Worm (Caenorhabditis elegans) whole organism, L1 larva: Measurements from ENCODE around the gene rgs-1.

Experiments
- fos-1 ChIP-seq: fragments of 150-350 bp; optimal IDR thresholded peaks from 2 replicates; lab custom pipeline; 2014; ENCODE audit warnings: missing biosample characterization, missing genetic modification characterization
- lin-39 ChIP-seq: fragments of 150-350 bp; optimal IDR thresholded peaks from 2 replicates; lab custom pipeline; 2014; ENCODE audit warnings: missing biosample characterization, missing genetic modification reagents, missing genetic modification characterization
- nhr-28 ChIP-seq: fragments of 150-350 bp; optimal IDR thresholded peaks from 2 replicates; lab custom pipeline; 2014; ENCODE audit warnings: missing biosample characterization, missing genetic modification characterization
- nhr-76 ChIP-seq: sonication (generic microtip); optimal IDR thresholded peaks from 2 replicates; lab custom pipeline; 2017; ENCODE audit warnings: missing biosample characterization, missing genetic modification characterization
- pqm-1 ChIP-seq: sonication (generic microtip); optimal IDR thresholded peaks from 3 replicates; lab custom pipeline; 2017; ENCODE audit warnings: missing biosample characterization, missing genetic modification characterization
- ztf-11 ChIP-seq, 2 experiments: sonication (generic microtip); optimal IDR thresholded peaks; 2 replicates each; lab custom pipeline; 2016 to 2017; ENCODE audit warnings: missing genetic modification characterization in 2 of 2, missing biosample characterization in 1 of 2, missing compliant biosample characterization in 1 of 2

DNA sequence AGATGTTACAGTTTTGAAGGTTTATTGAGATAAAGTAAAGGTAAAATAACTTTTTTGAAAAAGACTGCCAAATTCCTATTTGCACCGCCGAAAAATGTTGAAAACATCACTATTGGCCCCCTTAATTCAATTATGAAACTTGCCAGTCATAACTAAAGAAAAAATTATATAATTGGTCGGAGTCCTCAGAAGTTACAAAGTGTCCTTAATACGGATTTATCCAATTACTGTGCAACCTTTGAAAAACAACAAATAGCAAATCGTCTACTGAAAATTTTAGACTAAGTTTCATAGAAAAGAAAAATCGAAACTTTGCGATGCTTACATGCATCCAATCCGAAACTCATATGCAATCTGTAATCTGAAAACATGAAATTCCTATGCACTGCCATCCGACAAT is 31.8 kb downstream of the rgs-1 start:
- TF ChIP-seq ztf-11 (tag; optimal IDR thresholded peaks at IDR 0.05; lab: Kevin White, UChicago), result no peak
- TF ChIP-seq nhr-76 (tag; lab: Kevin White, UChicago), result no peak
- no peak for TF ChIP-seq pqm-1 (tag; lab: Kevin White, UChicago)
- no peak for TF ChIP-seq lin-39 (tag; lab: Kevin White, UChicago)
- TF ChIP-seq fos-1, result no peak
- TF ChIP-seq nhr-28 (tag; lab: Kevin White, UChicago), result no peak
